Fruit fly (Drosophila melanogaster): ENCODE measurements around the gene CG14441.

CG14441 gene

DNA sequence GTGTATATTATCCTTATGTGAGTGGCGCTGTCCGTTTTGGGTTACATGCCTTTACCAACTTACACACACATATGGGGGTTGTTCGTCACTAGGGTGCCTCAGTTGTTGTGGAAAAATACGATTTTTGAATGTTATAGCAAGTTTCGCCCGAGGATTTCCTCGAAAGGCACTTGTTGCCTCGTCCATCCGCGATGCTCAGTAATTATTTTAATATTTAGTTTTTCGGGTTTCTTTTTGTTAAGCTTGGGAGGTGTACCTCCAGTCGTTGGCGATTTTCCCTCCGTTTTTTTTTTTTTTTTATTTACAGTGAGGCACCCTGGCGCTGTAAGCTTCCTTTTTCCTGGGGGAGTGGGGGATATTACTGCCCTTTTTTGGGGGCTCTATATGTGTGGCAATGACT is 2.8 kb upstream of the CG14441 start (continued):
- TF ChIP-seq mam (GFP tag; optimal IDR thresholded peaks at IDR 0.05) (peak; percentile 53), eyg (GFP tag; optimal IDR thresholded peaks at IDR 0.05) (peak; percentile 4), gcm2 (GFP tag; optimal IDR thresholded peaks at IDR 0.05) (peak; percentile 51), Opbp (GFP tag; IDR thresholded peaks at IDR 0.05; ENCODE audit: partially characterized antibody) (no peak), so (GFP tag; IDR thresholded peaks at IDR 0.05) (peak; percentile 80; the same call in 2 of the 3 replicates), CG4328 (GFP tag; optimal IDR thresholded peaks at IDR 0.05) (peak; percentile 72), CG11456 (GFP tag; IDR thresholded peaks at IDR 0.05) (peak; percentile 59; the same call in 1 of the 3 replicates), CG2712 (tag; optimal IDR thresholded peaks at IDR 0.05) (peak; percentile 70), Six4 (GFP tag; optimal IDR thresholded peaks at IDR 0.05) (peak; percentile 34), CG16863 (GFP tag; optimal IDR thresholded peaks at IDR 0.05) (peak; percentile 62), nerfin-1 (tag; optimal IDR thresholded peaks at IDR 0.05) (peak; percentile 63), CG8388 (GFP tag; optimal IDR thresholded peaks at IDR 0.05) (peak; percentile 57), fu2 (GFP tag; optimal IDR thresholded peaks at IDR 0.05) (peak; percentile 22), CG9609 (GFP tag; optimal IDR thresholded peaks at IDR 0.05) (peak; percentile 22), CG17359 (tag; optimal IDR thresholded peaks at IDR 0.05) (peak; percentile 62), CG2202 (tag; optimal IDR thresholded peaks at IDR 0.05) (peak; percentile 27), unpg (GFP tag; optimal IDR thresholded peaks at IDR 0.05) (peak; percentile 75), cg (GFP tag; optimal IDR thresholded peaks at IDR 0.05) (peak; percentile 35), prd (optimal IDR thresholded peaks at IDR 0.05) (no peak), prd (GFP tag; IDR thresholded peaks at IDR 0.05) (peak; percentile 63), Antp (GFP tag; optimal IDR thresholded peaks at IDR 0.05) (peak; percentile 32), H15 (GFP tag; IDR thresholded peaks at IDR 0.05) (no peak), ranshi (GFP tag; IDR thresholded peaks at IDR 0.05) (peak; percentile 71), dati (GFP tag; IDR thresholded peaks at IDR 0.05) (peak; percentile 27; the same call in 1 of the 2 replicates), insv (GFP tag; optimal IDR thresholded peaks at IDR 0.05) (peak in 1 of 2 experiments; percentile 31), Rfx (GFP tag; IDR thresholded peaks at IDR 0.05) (peak; percentile 68), nau (GFP tag; optimal IDR thresholded peaks at IDR 0.05) (peak; percentile 35), CG1024 (GFP tag; IDR thresholded peaks at IDR 0.05) (peak; percentile 44; the same call in 1 of the 2 replicates), Myb (GFP tag; optimal IDR thresholded peaks at IDR 0.05) (peak; percentile 45), CG1603 (tag; optimal IDR thresholded peaks at IDR 0.05) (no peak), z (GFP tag; IDR thresholded peaks at IDR 0.05) (no peak), CG2678 (tag; optimal IDR thresholded peaks at IDR 0.05) (peak; percentile 86), CG12071 (GFP tag; optimal IDR thresholded peaks at IDR 0.05) (peak; percentile 39), otp (GFP tag; IDR thresholded peaks at IDR 0.05) (peak; percentile 65; the same call in 1 of the 3 replicates), gem (tag; optimal IDR thresholded peaks at IDR 0.05) (peak; percentile 79), wdn (GFP tag; IDR thresholded peaks at IDR 0.05) (no peak), CG10321 (GFP tag; IDR thresholded peaks at IDR 0.05) (0 out of 2 replicates have a peak, but pooled peaks have one; percentile 33), CG11723 (GFP tag; optimal IDR thresholded peaks at IDR 0.05) (peak; percentile 65), her (GFP tag; optimal IDR thresholded peaks at IDR 0.05) (peak; percentile 44), CG16779 (GFP tag; IDR thresholded peaks at IDR 0.05) (0 out of 2 replicates have a peak, but pooled peaks have one; percentile 17), usp (GFP tag; optimal IDR thresholded peaks at IDR 0.05) (no peak), CG30403 (GFP tag; optimal IDR thresholded peaks at IDR 0.05) (peak; percentile 67), CG5180 (GFP tag; optimal IDR thresholded peaks at IDR 0.05) (peak; percentile 58), az2 (GFP tag; optimal IDR thresholded peaks at IDR 0.05) (peak; percentile 55), CG13775 (GFP tag; optimal IDR thresholded peaks at IDR 0.05) (peak; percentile 69), ind (GFP tag; optimal IDR thresholded peaks at IDR 0.05) (peak; percentile 52), phol (tag; optimal IDR thresholded peaks at IDR 0.05) (peak; percentile 59), CG12219 (GFP tag; optimal IDR thresholded peaks at IDR 0.05) (peak; percentile 46), Hsf (GFP tag; optimal IDR thresholded peaks at IDR 0.05) (peak; percentile 60), Nf-YB (GFP tag; optimal IDR thresholded peaks at IDR 0.05) (peak; percentile 50), zfh2 (GFP tag; optimal IDR thresholded peaks at IDR 0.05) (peak; percentile 54)

Data from whole organism, embryonic.